Fruit fly (Drosophila melanogaster) whole organism, adult: ENCODE data around the gene Klp67A.
A peak's percentile ranks its signal among the peaks of the same experiment; 100 is the strongest.

ENCODE experiments used
- CG11617 ChIP-seq: fragments of 200-800 bp; sonication (Bioruptor generic); optimal IDR thresholded peaks from 2 replicates; lab custom pipeline; 2017; ENCODE audit warnings: mild to moderate bottlenecking, missing biosample characterization, missing genetic modification reagents, missing genetic modification characterization
- CG12768 ChIP-seq: fragments of 200-800 bp; sonication (Bioruptor generic); optimal IDR thresholded peaks from 2 replicates; lab custom pipeline; 2017; ENCODE audit warnings: missing biosample characterization, missing genetic modification characterization, mild to moderate bottlenecking, moderate library complexity, missing genetic modification reagents
- CG14711 ChIP-seq: fragments of 200-800 bp; sonication (Bioruptor generic); optimal IDR thresholded peaks from 2 replicates; lab custom pipeline; 2018; ENCODE audit warnings: missing biosample characterization, mild to moderate bottlenecking, missing genetic modification characterization, moderate library complexity
- CG1620 ChIP-seq: fragments of 200-800 bp; sonication (Bioruptor generic); optimal IDR thresholded peaks from 2 replicates; lab custom pipeline; 2016; ENCODE audit warnings: missing biosample characterization, missing genetic modification characterization
- CG33017 ChIP-seq: fragments of 200-800 bp; sonication (Bioruptor generic); optimal IDR thresholded peaks from 2 replicates; lab custom pipeline; 2018; ENCODE audit warnings: missing biosample characterization, mild to moderate bottlenecking, missing genetic modification characterization, moderate library complexity
- CG5204 ChIP-seq: fragments of 200-800 bp; sonication (Bioruptor generic); optimal IDR thresholded peaks from 2 replicates; lab custom pipeline; 2016; ENCODE audit warnings: missing biosample characterization, missing genetic modification characterization
- CG7045 ChIP-seq: fragments of 200-800 bp; sonication (Bioruptor generic); optimal IDR thresholded peaks from 2 replicates; lab custom pipeline; 2017; ENCODE audit warnings: missing biosample characterization, mild to moderate bottlenecking, missing genetic modification characterization
- CG7101 ChIP-seq: fragments of 200-800 bp; sonication (Bioruptor generic); optimal IDR thresholded peaks from 2 replicates; lab custom pipeline; 2018; ENCODE audit warnings: missing biosample characterization, mild to moderate bottlenecking, missing genetic modification characterization, moderate library complexity
- Clk ChIP-seq: fragments of 200-800 bp; sonication (Bioruptor generic); optimal IDR thresholded peaks from 2 replicates; lab custom pipeline; 2017; ENCODE audit warnings: missing biosample characterization, missing genetic modification characterization
- Crg-1 ChIP-seq: fragments of 200-800 bp; sonication (Bioruptor generic); optimal IDR thresholded peaks from 2 replicates; lab custom pipeline; 2016; ENCODE audit warnings: missing biosample characterization, missing genetic modification characterization
- Hr96 ChIP-seq: fragments of 200-800 bp; sonication (Bioruptor generic); optimal IDR thresholded peaks from 2 replicates; lab custom pipeline; 2016; ENCODE audit warnings: missing biosample characterization, missing genetic modification characterization
- Mnt ChIP-seq: fragments of 200-800 bp; sonication (Bioruptor generic); optimal IDR thresholded peaks from 2 replicates; lab custom pipeline; 2016; ENCODE audit warnings: missing biosample characterization, mild to moderate bottlenecking, missing genetic modification characterization
- bab1 ChIP-seq: fragments of 200-800 bp; sonication (Bioruptor generic); optimal IDR thresholded peaks from 3 replicates; lab custom pipeline; 2019; ENCODE audit warnings: missing biosample characterization, mild to moderate bottlenecking, missing genetic modification characterization, moderate library complexity
- cic ChIP-seq: fragments of 200-800 bp; sonication (Bioruptor generic); optimal IDR thresholded peaks from 2 replicates; lab custom pipeline; 2017; ENCODE audit warnings: missing biosample characterization, mild to moderate bottlenecking, missing genetic modification characterization, moderate library complexity
- cnc ChIP-seq, 2 experiments: fragments of >200 bp; optimal IDR thresholded peaks; 2 replicates each; lab custom pipeline; 2017
- kay ChIP-seq: fragments of 200-800 bp; sonication (Bioruptor generic); peaks from one replicate; lab custom pipeline; 2016; ENCODE audit warnings: missing biosample characterization, missing genetic modification characterization, borderline replicate concordance
- ovo ChIP-seq: fragments of 200-800 bp; sonication (Bioruptor generic); optimal IDR thresholded peaks from 2 replicates; lab custom pipeline; 2016; ENCODE audit warnings: missing biosample characterization, missing genetic modification characterization
- pad ChIP-seq: fragments of 200-800 bp; sonication (Bioruptor generic); optimal IDR thresholded peaks from 3 replicates; lab custom pipeline; 2017; ENCODE audit warnings: missing biosample characterization, missing genetic modification characterization, mild to moderate bottlenecking, moderate library complexity, missing genetic modification reagents
- tj ChIP-seq: fragments of 200-800 bp; sonication (Bioruptor generic); optimal IDR thresholded peaks from 3 replicates; lab custom pipeline; 2017; ENCODE audit warnings: missing biosample characterization, mild to moderate bottlenecking, missing genetic modification characterization, moderate library complexity
- toe ChIP-seq: fragments of 200-800 bp; sonication (Bioruptor generic); optimal IDR thresholded peaks from 2 replicates; lab custom pipeline; 2016; ENCODE audit warnings: missing biosample characterization, missing genetic modification characterization

Gene Klp67A

DNA sequence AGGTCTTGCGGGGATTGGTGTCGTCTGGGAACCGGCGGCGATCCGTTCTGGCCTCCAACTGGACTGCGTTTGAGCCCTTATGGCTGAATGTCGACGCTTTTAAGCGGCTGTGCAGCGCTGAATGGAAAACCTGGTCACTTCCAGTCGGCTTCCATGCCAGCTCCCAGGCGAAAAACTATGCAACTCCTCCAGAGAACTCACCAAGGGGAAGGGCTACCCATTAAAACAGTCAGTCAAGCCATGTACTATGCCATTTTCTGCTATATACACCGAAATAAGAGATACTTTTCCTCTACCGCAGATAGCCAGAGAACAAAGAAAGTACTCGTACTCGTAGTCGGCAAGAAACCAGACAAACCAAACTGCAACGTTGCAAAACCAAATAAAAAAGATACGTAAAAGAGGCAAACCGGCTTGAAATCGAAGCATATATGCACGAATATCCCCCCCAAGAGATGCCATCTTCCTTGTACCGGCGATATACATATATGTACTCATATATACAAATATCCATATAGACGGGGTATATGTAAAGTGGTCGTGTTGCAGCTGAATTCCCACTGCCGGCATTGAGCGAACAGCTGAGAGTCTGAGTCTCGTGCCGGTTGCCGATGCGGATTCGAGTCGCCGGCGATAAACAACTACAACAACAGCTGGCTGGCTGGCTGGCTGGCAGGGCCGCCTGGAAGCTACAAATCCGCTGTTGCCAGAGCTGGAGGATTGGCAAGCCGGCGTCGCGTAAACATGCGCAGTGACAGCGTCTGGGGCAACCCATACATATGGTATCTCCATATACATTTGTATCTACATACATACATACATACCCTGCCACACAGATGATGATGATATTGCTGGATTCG is 12.9 kb upstream of the Klp67A start, which contains the start of gene Hsp67Ba:
Gene Hsp67Ba (minus strand): TSS at position 51 of the 860 bp plus-strand sequence.
- TF ChIP-seq CG5204 (no peak), Crg-1 (GFP tag; lab: Kevin White, UChicago) (no peak), Clk (GFP tag; lab: Kevin White, UChicago) (no peak), Mnt (GFP tag; lab: Kevin White, UChicago) (no peak), toe (GFP tag; lab: Kevin White, UChicago) (no peak), tj (GFP tag; lab: Kevin White, UChicago) (peak; percentile 84), CG11617 (no peak), cic (GFP tag; lab: Kevin White, UChicago) (no peak)

- TF ChIP-seq CG12768 (GFP tag; lab: Kevin White, UChicago) (peak; percentile 77), kay (peak; percentile 99), CG33017 (tag; lab: Kevin White, UChicago) (peak; percentile 79), cnc (optimal IDR thresholded peaks at IDR 0.05; lab: Kevin White, UChicago) (no peak), Crg-1 (GFP tag; lab: Kevin White, UChicago) (peak; percentile 55), CG5204 (no peak), Clk (GFP tag; lab: Kevin White, UChicago) (peak; percentile 40), Hr96 (GFP tag; lab: Kevin White, UChicago) (peak; percentile 50), CG14711 (tag; lab: Kevin White, UChicago) (peak; percentile 81), bab1 (GFP tag; lab: Kevin White, UChicago) (peak; percentile 76), CG11617 (peak; percentile 89), ovo (no peak), toe (GFP tag; lab: Kevin White, UChicago) (no peak), CG7101 (tag; lab: Kevin White, UChicago) (peak; percentile 78), pad (GFP tag; lab: Kevin White, UChicago) (peak; percentile 49), CG7045 (peak; percentile 70), cic (GFP tag; lab: Kevin White, UChicago) (peak; percentile 41), Mnt (GFP tag; lab: Kevin White, UChicago) (peak; percentile 62), CG1620 (GFP tag; lab: Kevin White, UChicago) (no peak), tj (GFP tag; lab: Kevin White, UChicago) (peak; percentile 44)
These were observed 10.6 kb upstream of the Klp67A start, which contains the start of gene Hsp26 for dm6 chr3L:9377198-9378035. Gene Hsp26 (minus strand): TSS chr3L:9377427.

DNA sequence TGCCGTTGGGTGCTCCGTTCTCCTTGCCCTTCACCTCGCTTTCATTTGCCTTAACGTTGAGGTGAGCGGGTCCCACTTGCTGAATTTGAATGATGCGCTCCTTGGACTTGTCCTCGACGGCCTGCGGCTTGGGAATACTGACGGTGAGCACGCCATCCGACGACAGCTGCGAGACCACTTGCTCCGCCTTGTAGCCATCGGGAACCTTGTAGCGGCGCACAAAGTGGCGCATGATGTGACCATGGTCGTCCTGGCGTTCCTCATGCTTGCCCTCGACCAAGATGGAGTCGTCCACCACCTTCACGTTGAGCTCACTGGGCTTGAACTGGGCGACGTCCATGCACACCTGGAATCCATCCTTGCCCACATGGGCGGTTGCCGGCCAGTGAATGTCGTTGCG is 9.7 kb upstream of the Klp67A start:
- TF ChIP-seq Clk (GFP tag; lab: Kevin White, UChicago) (peak; percentile 63), pad (GFP tag; lab: Kevin White, UChicago) (no peak)

dm6 chr3L:9375130-9375529 is 8.3 kb upstream of the Klp67A start, which contains the start of gene CG4461:
Gene CG4461 (plus strand): TSS chr3L:9375430.
- TF ChIP-seq kay (no peak), pad (GFP tag; lab: Kevin White, UChicago) (no peak), cic (GFP tag; lab: Kevin White, UChicago) (no peak), Clk (GFP tag; lab: Kevin White, UChicago) (no peak), CG1620 (GFP tag; lab: Kevin White, UChicago) (no peak), toe (GFP tag; lab: Kevin White, UChicago) (no peak), Hr96 (GFP tag; lab: Kevin White, UChicago) (no peak), CG7101 (tag; lab: Kevin White, UChicago) (no peak), CG12768 (GFP tag; lab: Kevin White, UChicago) (no peak), tj (GFP tag; lab: Kevin White, UChicago) (no peak), CG14711 (tag; lab: Kevin White, UChicago) (no peak), CG33017 (tag; lab: Kevin White, UChicago) (no peak), CG7045 (no peak), CG11617 (no peak), Crg-1 (GFP tag; lab: Kevin White, UChicago) (no peak), ovo (no peak), Mnt (GFP tag; lab: Kevin White, UChicago) (no peak), cnc (optimal IDR thresholded peaks at IDR 0.05; lab: Kevin White, UChicago) (no peak), CG5204 (no peak), bab1 (GFP tag; lab: Kevin White, UChicago) (no peak)

DNA sequence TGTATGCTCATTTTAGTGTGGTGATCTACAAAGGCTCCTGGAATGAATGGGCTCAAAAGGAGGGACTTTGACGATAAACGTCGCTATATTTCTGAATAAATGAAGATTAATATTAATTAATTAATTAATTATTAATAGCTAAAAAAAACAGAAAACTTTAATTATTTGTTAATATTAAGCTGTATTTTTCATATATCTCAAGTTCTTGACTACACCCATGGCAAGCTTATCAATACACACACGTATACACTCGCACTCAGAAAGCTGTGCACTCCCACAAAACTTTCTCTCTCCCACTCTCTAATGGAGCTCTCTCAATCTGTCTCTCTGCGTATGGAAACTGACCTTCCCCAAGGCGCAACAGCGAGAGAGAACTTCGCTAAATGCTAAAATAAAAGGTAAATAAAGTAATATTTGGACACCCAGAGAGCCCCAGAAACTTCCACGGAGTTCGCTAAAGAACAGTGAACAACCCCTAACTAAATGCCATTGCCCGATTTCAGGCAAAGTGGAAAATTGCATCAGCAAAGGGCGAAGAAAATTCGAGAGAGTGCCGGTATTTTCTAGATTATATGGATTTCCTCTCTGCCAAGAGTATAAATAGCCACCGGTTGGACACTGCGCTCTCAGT is 6.6 kb upstream of the Klp67A start:
- TF ChIP-seq CG12768 (GFP tag; lab: Kevin White, UChicago) (peak; percentile 51), bab1 (GFP tag; lab: Kevin White, UChicago) (peak; percentile 30), CG5204 (no peak), cnc (optimal IDR thresholded peaks at IDR 0.05; lab: Kevin White, UChicago) (no peak), tj (GFP tag; lab: Kevin White, UChicago) (peak; percentile 35), Clk (GFP tag; lab: Kevin White, UChicago) (peak; percentile 50), Crg-1 (GFP tag; lab: Kevin White, UChicago) (peak; percentile 1), ovo (no peak), CG11617 (peak; percentile 73), Mnt (GFP tag; lab: Kevin White, UChicago) (peak; percentile 17), CG33017 (tag; lab: Kevin White, UChicago) (peak; percentile 71), Hr96 (GFP tag; lab: Kevin White, UChicago) (no peak), CG14711 (tag; lab: Kevin White, UChicago) (peak; percentile 64), kay (no peak), CG1620 (GFP tag; lab: Kevin White, UChicago) (no peak), toe (GFP tag; lab: Kevin White, UChicago) (no peak), CG7045 (peak; percentile 74), CG7101 (tag; lab: Kevin White, UChicago) (peak; percentile 58), pad (GFP tag; lab: Kevin White, UChicago) (peak; percentile 46), cic (GFP tag; lab: Kevin White, UChicago) (peak; percentile 23)
